Fruit fly (Drosophila melanogaster) whole organism, prepupa: ENCODE measurements around the gene Ada2a.

ENCODE experiments used
- CG10631 ChIP-seq: fragments of 200-800 bp; sonication (Bioruptor generic); optimal IDR thresholded peaks from 2 replicates; lab custom pipeline; 2016; ENCODE audit warnings: missing biosample characterization, missing genetic modification characterization
- CG10669 ChIP-seq: fragments of 200-800 bp; sonication (Bioruptor generic); optimal IDR thresholded peaks from 3 replicates; lab custom pipeline; 2018; ENCODE audit warnings: missing biosample characterization, mild to moderate bottlenecking, missing genetic modification characterization, moderate library complexity
- CG11294 ChIP-seq: fragments of 200-800 bp; sonication (Bioruptor generic); IDR thresholded peaks from 2 replicates; pipeline ENCODE4 v1.3.6; 2022; ENCODE audit warnings: missing biosample characterization, missing genetic modification characterization
- CG11762 ChIP-seq: fragments of 200-800 bp; sonication (Bioruptor generic); optimal IDR thresholded peaks from 3 replicates; lab custom pipeline; 2016; ENCODE audit warnings: missing biosample characterization, missing genetic modification characterization; ENCODE audit not compliant: insufficient read depth
- CG11902 ChIP-seq: fragments of 200-800 bp; sonication (Bioruptor generic); optimal IDR thresholded peaks from 3 replicates; lab custom pipeline; 2016; ENCODE audit warnings: missing biosample characterization, missing genetic modification characterization
- CG16779 ChIP-seq: fragments of 200-800 bp; sonication (Bioruptor generic); optimal IDR thresholded peaks from 3 replicates; lab custom pipeline; 2017; ENCODE audit warnings: missing biosample characterization, mild to moderate bottlenecking, missing genetic modification characterization
- CG31627 ChIP-seq: fragments of 200-800 bp; sonication (Bioruptor generic); optimal IDR thresholded peaks from 3 replicates; lab custom pipeline; 2016; ENCODE audit warnings: missing biosample characterization, missing genetic modification characterization
- CG32006 ChIP-seq: fragments of 200-800 bp; sonication (Bioruptor generic); optimal IDR thresholded peaks from 3 replicates; lab custom pipeline; 2017; ENCODE audit warnings: missing biosample characterization, mild to moderate bottlenecking, missing genetic modification characterization
- CG4318 ChIP-seq: fragments of 200-800 bp; sonication (Bioruptor generic); optimal IDR thresholded peaks from 3 replicates; lab custom pipeline; 2017; ENCODE audit warnings: missing biosample characterization, mild to moderate bottlenecking, missing genetic modification characterization
- CG6163 ChIP-seq: fragments of 200-800 bp; sonication (Bioruptor generic); IDR thresholded peaks from 3 replicates; pipeline ENCODE4 v1.3.6; 2022; ENCODE audit warnings: missing biosample characterization, missing genetic modification characterization
- CG6276 ChIP-seq: fragments of 200-800 bp; sonication (Bioruptor generic); optimal IDR thresholded peaks from 2 replicates; lab custom pipeline; 2017; ENCODE audit warnings: missing biosample characterization, mild to moderate bottlenecking, missing genetic modification characterization
- CG6792 ChIP-seq: fragments of 200-800 bp; sonication (Bioruptor generic); optimal IDR thresholded peaks from 3 replicates; lab custom pipeline; 2016; ENCODE audit warnings: missing biosample characterization, missing genetic modification characterization
- CG7368 ChIP-seq: fragments of 200-800 bp; sonication (Bioruptor generic); optimal IDR thresholded peaks from 3 replicates; lab custom pipeline; 2016; ENCODE audit warnings: missing biosample characterization, missing genetic modification characterization
- CG8119 ChIP-seq: fragments of 200-800 bp; sonication (Bioruptor generic); IDR thresholded peaks from 3 replicates; pipeline ENCODE4 v1.3.6; 2022; ENCODE audit warnings: missing biosample characterization, missing genetic modification characterization
- CG8632 ChIP-seq: fragments of 200-800 bp; sonication (Bioruptor generic); optimal IDR thresholded peaks from 3 replicates; lab custom pipeline; 2016; ENCODE audit warnings: missing biosample characterization, missing genetic modification characterization
- Eip78C ChIP-seq: fragments of 200-800 bp; sonication (Bioruptor generic); peaks from one replicate; lab custom pipeline; 2016; ENCODE audit warnings: missing biosample characterization, missing genetic modification characterization
- Ets21C ChIP-seq: fragments of 200-800 bp; sonication (Bioruptor generic); optimal IDR thresholded peaks from 3 replicates; lab custom pipeline; 2016; ENCODE audit warnings: missing biosample characterization, missing genetic modification characterization
- Hr38 ChIP-seq: sonication (Bioruptor generic); optimal IDR thresholded peaks from 2 replicates; lab custom pipeline; 2016; ENCODE audit warnings: missing biosample characterization, missing genetic modification characterization
- Hr39 ChIP-seq: fragments of 200-800 bp; sonication (Bioruptor generic); optimal IDR thresholded peaks from 2 replicates; lab custom pipeline; 2016; ENCODE audit warnings: missing biosample characterization, missing genetic modification characterization
- Hr4 ChIP-seq: fragments of 200-800 bp; sonication (Bioruptor generic); optimal IDR thresholded peaks from 3 replicates; lab custom pipeline; 2016; ENCODE audit warnings: missing biosample characterization, missing genetic modification characterization
- Lpt ChIP-seq: fragments of 200-800 bp; sonication (Bioruptor generic); optimal IDR thresholded peaks from 3 replicates; lab custom pipeline; 2016; ENCODE audit warnings: missing biosample characterization, missing genetic modification characterization
- Met ChIP-seq: fragments of 200-800 bp; sonication (Bioruptor generic); optimal IDR thresholded peaks from 3 replicates; lab custom pipeline; 2016; ENCODE audit warnings: missing biosample characterization, missing genetic modification characterization
- OdsH ChIP-seq: fragments of 200-800 bp; sonication (Bioruptor generic); optimal IDR thresholded peaks from 3 replicates; lab custom pipeline; 2016; ENCODE audit warnings: missing biosample characterization, missing genetic modification characterization
- Smox ChIP-seq: fragments of 200-800 bp; sonication (Bioruptor generic); optimal IDR thresholded peaks from 3 replicates; lab custom pipeline; 2016; ENCODE audit warnings: missing biosample characterization, missing genetic modification characterization
- Sox102F ChIP-seq: fragments of 200-800 bp; sonication (Bioruptor generic); optimal IDR thresholded peaks from 2 replicates; lab custom pipeline; 2016; ENCODE audit warnings: missing biosample characterization, mild to moderate bottlenecking, missing genetic modification characterization
- Sox14 ChIP-seq: fragments of 200-800 bp; sonication (Bioruptor generic); optimal IDR thresholded peaks from 3 replicates; lab custom pipeline; 2016; ENCODE audit warnings: missing biosample characterization, missing genetic modification characterization
- achi ChIP-seq: fragments of 200-800 bp; sonication (Bioruptor generic); optimal IDR thresholded peaks from 3 replicates; lab custom pipeline; 2016; ENCODE audit warnings: missing biosample characterization, missing genetic modification characterization
- acj6 ChIP-seq: fragments of 200-800 bp; sonication (Bioruptor generic); optimal IDR thresholded peaks from 3 replicates; lab custom pipeline; 2016; ENCODE audit warnings: missing biosample characterization, missing genetic modification characterization
- cyc ChIP-seq: fragments of 200-800 bp; sonication (Bioruptor generic); optimal IDR thresholded peaks from 3 replicates; lab custom pipeline; 2016; ENCODE audit warnings: missing biosample characterization, missing genetic modification characterization
- dac ChIP-seq: fragments of 200-800 bp; sonication (Bioruptor generic); optimal IDR thresholded peaks from 2 replicates; lab custom pipeline; 2017; ENCODE audit warnings: missing biosample characterization, mild to moderate bottlenecking, missing genetic modification characterization
- eg ChIP-seq: fragments of 200-800 bp; sonication (Bioruptor generic); IDR thresholded peaks from 3 replicates; pipeline ENCODE4 v1.3.6; 2022; ENCODE audit warnings: missing biosample characterization, missing genetic modification characterization
- esn ChIP-seq: fragments of 200-800 bp; sonication (Bioruptor generic); optimal IDR thresholded peaks from 2 replicates; lab custom pipeline; 2016; ENCODE audit warnings: missing biosample characterization, mild to moderate bottlenecking, missing genetic modification characterization, moderate library complexity
- fd85E ChIP-seq: fragments of 200-800 bp; sonication (Bioruptor generic); optimal IDR thresholded peaks from 3 replicates; lab custom pipeline; 2016; ENCODE audit warnings: missing biosample characterization, missing genetic modification characterization
- fkh ChIP-seq: fragments of 200-800 bp; sonication (Bioruptor generic); optimal IDR thresholded peaks from 3 replicates; lab custom pipeline; 2017; ENCODE audit warnings: missing biosample characterization, mild to moderate bottlenecking, missing genetic modification characterization, moderate library complexity
- lz ChIP-seq: fragments of 200-800 bp; sonication (Bioruptor generic); optimal IDR thresholded peaks from 3 replicates; lab custom pipeline; 2016; ENCODE audit warnings: missing biosample characterization, missing genetic modification characterization
- net ChIP-seq: fragments of 200-800 bp; sonication (Bioruptor generic); optimal IDR thresholded peaks from 3 replicates; lab custom pipeline; 2016; ENCODE audit warnings: missing biosample characterization, missing genetic modification characterization
- pdm3 ChIP-seq: fragments of 200-800 bp; sonication (Bioruptor generic); optimal IDR thresholded peaks from 3 replicates; lab custom pipeline; 2016; ENCODE audit warnings: missing biosample characterization, missing genetic modification characterization
- salr ChIP-seq, 2 experiments: fragments of 200-800 bp; sonication (Bioruptor generic); optimal IDR thresholded peaks; 3 replicates each; lab custom pipeline; 2016 to 2018; ENCODE audit warnings: missing biosample characterization in 2 of 2, missing genetic modification characterization in 2 of 2, mild to moderate bottlenecking in 1 of 2
- spab ChIP-seq: fragments of 200-800 bp; sonication (Bioruptor generic); optimal IDR thresholded peaks from 2 replicates; lab custom pipeline; 2017; ENCODE audit warnings: missing biosample characterization, mild to moderate bottlenecking, missing genetic modification characterization, missing genetic modification reagents
- ss ChIP-seq, 2 experiments: fragments of 200-800 bp; sonication (Bioruptor generic); optimal IDR thresholded peaks; 2 replicates in 1 of 2; 3 replicates in 1 of 2; lab custom pipeline; 2017 to 2018; ENCODE audit warnings: mild to moderate bottlenecking in 2 of 2, missing biosample characterization in 2 of 2, missing genetic modification characterization in 2 of 2, moderate library complexity in 1 of 2
- svp ChIP-seq: fragments of 200-800 bp; sonication (Bioruptor generic); peaks from one replicate; lab custom pipeline; 2016; ENCODE audit warnings: missing biosample characterization, missing genetic modification characterization
- topi ChIP-seq: fragments of 200-800 bp; sonication (Bioruptor generic); optimal IDR thresholded peaks from 3 replicates; lab custom pipeline; 2016; ENCODE audit warnings: missing biosample characterization, missing genetic modification characterization
- vri ChIP-seq: fragments of 200-800 bp; sonication (Bioruptor generic); optimal IDR thresholded peaks from 3 replicates; lab custom pipeline; 2016; ENCODE audit warnings: missing biosample characterization, mild to moderate bottlenecking, missing genetic modification characterization

The Ada2a gene

dm6 chr3R:18220211-18220749, 35.0 kb downstream of the Ada2a start, which contains the start of the genes CG7988 and CG7183 (continued):
- TF ChIP-seq CG32006 (GFP tag; lab: Kevin White, UChicago) (peak; percentile 98), CG11902 (GFP tag; lab: Kevin White, UChicago) (peak; percentile 95), CG11762 (peak; percentile 92), Met (peak; percentile 98), CG7368 (GFP tag; lab: Kevin White, UChicago) (peak; percentile 93), fkh (peak; percentile 98), Hr38 (GFP tag; lab: Kevin White, UChicago) (peak; percentile 60), Hr4 (peak; percentile 98), Eip78C (GFP tag; lab: Kevin White, UChicago) (peak; percentile 99), CG6276 (GFP tag; lab: Kevin White, UChicago) (peak; percentile 88), Smox (peak; percentile 98), pdm3 (peak; percentile 99), lz (GFP tag; lab: Kevin White, UChicago) (peak; percentile 99), eg (GFP tag; lab: Robert Waterston, UW) (peak; percentile 99), acj6 (GFP tag; lab: Kevin White, UChicago) (peak; percentile 98), CG11294 (GFP tag; lab: Robert Waterston, UW) (peak; percentile 97), svp (GFP tag; lab: Kevin White, UChicago) (peak; percentile 99), CG8632 (GFP tag; lab: Kevin White, UChicago) (peak; percentile 98), spab (GFP tag; lab: Kevin White, UChicago) (peak; percentile 90)

dm6 chr3R:18215900-18216299, 39.4 kb downstream of the Ada2a start, which contains the start of gene CG14314:
TSS of gene CG14314 (plus strand) at chr3R:18216142.
- no peak for TF ChIP-seq Eip78C (GFP tag; lab: Kevin White, UChicago)
- no peak for TF ChIP-seq spab (GFP tag; lab: Kevin White, UChicago)
- TF ChIP-seq CG16779: no peak
- no peak for TF ChIP-seq CG6163 (GFP tag; lab: Robert Waterston, UW)
- no peak for TF ChIP-seq pdm3
- TF ChIP-seq eg (GFP tag; lab: Robert Waterston, UW): no peak
- no peak for TF ChIP-seq fd85E (GFP tag; lab: Kevin White, UChicago)
- TF ChIP-seq CG6792 (GFP tag; lab: Kevin White, UChicago): no peak
- no peak for TF ChIP-seq CG10631 (GFP tag; lab: Kevin White, UChicago)
- no peak for TF ChIP-seq lz (GFP tag; lab: Kevin White, UChicago)
- no peak for TF ChIP-seq ss (GFP tag; optimal IDR thresholded peaks at IDR 0.05; lab: Kevin White, UChicago)
- TF ChIP-seq, all 60 proteins: peak for 0

- TF ChIP-seq lz (GFP tag; lab: Kevin White, UChicago) (peak; percentile 63), acj6 (GFP tag; lab: Kevin White, UChicago) (peak; percentile 44), Sox102F (GFP tag; lab: Kevin White, UChicago) (peak; percentile 28), CG31627 (GFP tag; lab: Kevin White, UChicago) (peak; percentile 58), net (GFP tag; lab: Kevin White, UChicago) (peak; percentile 8), fkh (no peak), CG4318 (no peak), pdm3 (peak; percentile 63), Ets21C (GFP tag; lab: Kevin White, UChicago) (peak; percentile 43), salr (GFP tag; optimal IDR thresholded peaks at IDR 0.05; lab: Kevin White, UChicago) (peak in 1 of 2 experiments; percentile 5), topi (peak; percentile 43), Smox (peak; percentile 47), Sox14 (GFP tag; lab: Kevin White, UChicago) (peak; percentile 32), OdsH (GFP tag; lab: Kevin White, UChicago) (peak; percentile 57), Lpt (GFP tag; lab: Kevin White, UChicago) (peak; percentile 28), Met (peak; percentile 58), Hr39 (GFP tag; lab: Kevin White, UChicago) (peak; percentile 67), CG10669 (GFP tag; lab: Kevin White, UChicago) (no peak), esn (peak; percentile 61), CG8119 (GFP tag; lab: Robert Waterston, UW) (0 out of 3 replicates have a peak, but pooled peaks have one; percentile 17), achi (GFP tag; lab: Kevin White, UChicago) (peak; percentile 28), CG32006 (GFP tag; lab: Kevin White, UChicago) (peak; percentile 40), svp (GFP tag; lab: Kevin White, UChicago) (peak; percentile 81), Eip78C (GFP tag; lab: Kevin White, UChicago) (no peak), Hr4 (peak; percentile 55), dac (GFP tag; lab: Kevin White, UChicago) (no peak), vri (no peak), cyc (GFP tag; lab: Kevin White, UChicago) (peak; percentile 50), CG10631 (GFP tag; lab: Kevin White, UChicago) (peak; percentile 8)
Observed at dm6 chr3R:18215300-18215699, 40.0 kb downstream of the Ada2a start.
